Worm (Caenorhabditis elegans) whole organism, late embryonic: ENCODE data around the gene nstp-5.
"Not testable (repeated sequence)": the region's sequence is repeated elsewhere in the genome, so short reads cannot be mapped to it uniquely, and the experiment has no call there.

Experiments
- K02D7.2 ChIP-seq: sonication (generic microtip); optimal IDR thresholded peaks from 2 replicates; lab custom pipeline; 2017; ENCODE audit warnings: mild to moderate bottlenecking, missing genetic modification characterization, missing compliant biosample characterization
- ahr-1 ChIP-seq: sonication (generic microtip); optimal IDR thresholded peaks from 2 replicates; lab custom pipeline; 2016; ENCODE audit warnings: missing genetic modification characterization, missing compliant biosample characterization
- ama-1 ChIP-seq: fragments of 150-350 bp; optimal IDR thresholded peaks from 2 replicates; lab custom pipeline; 2014
- dmd-4 ChIP-seq: sonication (generic microtip); optimal IDR thresholded peaks from 2 replicates; lab custom pipeline; 2016; ENCODE audit warnings: borderline replicate concordance, missing genetic modification characterization, missing compliant biosample characterization
- nhr-11 ChIP-seq: fragments of 150-350 bp; optimal IDR thresholded peaks from 2 replicates; lab custom pipeline; 2014; ENCODE audit warnings: missing biosample characterization, missing genetic modification characterization
- pha-4 ChIP-seq: fragments of 150-350 bp; optimal IDR thresholded peaks from 2 replicates; lab custom pipeline; 2018; ENCODE audit warnings: missing biosample characterization, missing genetic modification reagents, missing genetic modification characterization
- sdc-2 ChIP-seq: sonication (generic microtip); optimal IDR thresholded peaks from 2 replicates; lab custom pipeline; 2016; ENCODE audit warnings: missing genotype, missing genetic modification characterization, missing compliant biosample characterization
- tbx-2 ChIP-seq: sonication (generic microtip); optimal IDR thresholded peaks from 2 replicates; lab custom pipeline; 2016; ENCODE audit warnings: missing genetic modification characterization, missing compliant biosample characterization

- not testable (repeated sequence) for TF ChIP-seq sdc-2; pha-4 (tag; lab: Kevin White, UChicago); nhr-11 (tag; lab: Kevin White, UChicago); ahr-1; tbx-2 (tag; lab: Kevin White, UChicago); K02D7.2 (tag; lab: Kevin White, UChicago); dmd-4 (tag; lab: Kevin White, UChicago); ama-1
These were observed 19.9 kb downstream of the nstp-5 start, which contains the start of gene ZK896.1 for ce11 chrIV:12875260-12875659.
